Worm (Caenorhabditis elegans): Measurements from ENCODE around the gene bgal-1.

DNA sequence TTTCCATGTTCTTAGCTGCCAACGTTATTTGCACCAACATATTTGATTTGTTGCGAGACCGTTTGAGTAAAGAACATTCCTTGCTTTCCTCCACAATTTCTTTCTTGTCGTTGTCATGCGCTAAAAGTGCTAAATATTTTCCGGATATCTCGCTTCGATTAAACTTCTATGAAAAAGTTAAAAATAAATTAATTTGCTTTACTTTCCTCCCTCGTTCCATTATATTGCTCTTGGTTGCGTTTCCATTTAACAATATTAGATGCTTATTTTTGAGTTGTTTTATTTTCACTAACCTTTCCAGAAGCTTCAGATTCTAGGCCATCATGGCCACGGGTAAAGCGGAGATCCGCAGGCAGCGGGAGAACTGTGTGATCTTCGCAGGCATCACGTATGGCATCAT, 15.8 kb upstream of the bgal-1 start, which contains the start of gene pgap-1:
- TF ChIP-seq nhr-12 (tag; optimal IDR thresholded peaks at IDR 0.05), result no peak
- TF ChIP-seq lsy-2 (tag; optimal IDR thresholded peaks at IDR 0.05), result no peak
- TF ChIP-seq nhr-76 (tag; optimal IDR thresholded peaks at IDR 0.05), result no peak
- TF ChIP-seq sptf-1 (tag; optimal IDR thresholded peaks at IDR 0.05), result no peak
- TF ChIP-seq elt-1 (tag; optimal IDR thresholded peaks at IDR 0.05; ENCODE audit: borderline replicate concordance, insufficient read depth), result no peak
- no peak for TF ChIP-seq ceh-39 (tag; optimal IDR thresholded peaks at IDR 0.05)
- TF ChIP-seq blmp-1 (tag; optimal IDR thresholded peaks at IDR 0.05), result no peak
- no peak for TF ChIP-seq nhr-28 (tag; optimal IDR thresholded peaks at IDR 0.05)
- no peak for TF ChIP-seq elt-3 (tag; optimal IDR thresholded peaks at IDR 0.05)
- TF ChIP-seq ces-1 (GFP tag; optimal IDR thresholded peaks at IDR 0.05), result no peak
